Fruit fly (Drosophila melanogaster): ENCODE data around the gene PIG-Q.

The PIG-Q gene

dm6 chrX:16403811-16404420 is 45.0 kb downstream of the PIG-Q start:
- TF ChIP-seq CG9948 (tag; optimal IDR thresholded peaks at IDR 0.05) (peak; percentile 47), Ets98B (GFP tag; IDR thresholded peaks at IDR 0.05) (peak; percentile 88), Pif1B (GFP tag; optimal IDR thresholded peaks at IDR 0.05) (no peak), Snoo (tag; optimal IDR thresholded peaks at IDR 0.05) (no peak), CG10348 (GFP tag; IDR thresholded peaks at IDR 0.05) (peak; percentile 42; the same call in 1 of the 2 replicates), fd96Ca (GFP tag; IDR thresholded peaks at IDR 0.05) (peak; percentile 44; the same call in 1 of the 3 replicates), CG12605 (GFP tag; IDR thresholded peaks at IDR 0.05) (peak; percentile 82), EcR (GFP tag; optimal IDR thresholded peaks at IDR 0.05) (no peak), CG8301 (tag; optimal IDR thresholded peaks at IDR 0.05) (no peak), CG4496 (GFP tag; IDR thresholded peaks at IDR 0.05) (peak; percentile 88), D1 (tag; optimal IDR thresholded peaks at IDR 0.05) (no peak), CG15710 (tag; optimal IDR thresholded peaks at IDR 0.05) (no peak), Pif1A (GFP tag; optimal IDR thresholded peaks at IDR 0.05) (no peak), CG34367 (tag; optimal IDR thresholded peaks at IDR 0.05) (peak; percentile 41), rn (GFP tag; IDR thresholded peaks at IDR 0.05) (0 out of 2 replicates have a peak, but pooled peaks have one; percentile 13), gl (tag; optimal IDR thresholded peaks at IDR 0.05) (no peak), CG8159 (tag; optimal IDR thresholded peaks at IDR 0.05) (peak; percentile 65), CG17806 (tag; optimal IDR thresholded peaks at IDR 0.05) (peak; percentile 51), CG14655 (GFP tag; optimal IDR thresholded peaks at IDR 0.05) (no peak), CG32121 (GFP tag; IDR thresholded peaks at IDR 0.05) (peak; percentile 85), CG13204 (GFP tag; optimal IDR thresholded peaks at IDR 0.05) (no peak)

- no peak for TF ChIP-seq CG32121 (GFP tag; IDR thresholded peaks at IDR 0.05)
- TF ChIP-seq CG10348 (GFP tag; IDR thresholded peaks at IDR 0.05), result no peak
- no peak for TF ChIP-seq CG15710 (tag; optimal IDR thresholded peaks at IDR 0.05)
- TF ChIP-seq CG9948 (tag; optimal IDR thresholded peaks at IDR 0.05), result no peak
- TF ChIP-seq fd96Ca (GFP tag; IDR thresholded peaks at IDR 0.05), result no peak
- no peak for TF ChIP-seq D1 (tag; optimal IDR thresholded peaks at IDR 0.05)
- TF ChIP-seq Ets98B (GFP tag; IDR thresholded peaks at IDR 0.05), result no peak
- no peak for TF ChIP-seq rn (GFP tag; IDR thresholded peaks at IDR 0.05)
- no peak for TF ChIP-seq CG13204 (GFP tag; optimal IDR thresholded peaks at IDR 0.05)
Observed at dm6 chrX:16404803-16405202, 45.9 kb downstream of the PIG-Q start, which contains the start of gene CG9981. Gene CG9981, minus strand, starts transcription at chrX:16405122.

- TF ChIP-seq CG34367 (tag; optimal IDR thresholded peaks at IDR 0.05) (no peak), CG14655 (GFP tag; optimal IDR thresholded peaks at IDR 0.05) (no peak), gl (tag; optimal IDR thresholded peaks at IDR 0.05) (no peak)
Observed at dm6 chrX:16405209-16405608, 46.3 kb downstream of the PIG-Q start, which contains the start of gene CG4301. Gene CG4301, plus strand, starts transcription at chrX:16405509.

- TF ChIP-seq gl (tag; optimal IDR thresholded peaks at IDR 0.05) (no peak), Snoo (tag; optimal IDR thresholded peaks at IDR 0.05) (no peak), CG17806 (tag; optimal IDR thresholded peaks at IDR 0.05) (no peak), CG14655 (GFP tag; optimal IDR thresholded peaks at IDR 0.05) (no peak), CG34367 (tag; optimal IDR thresholded peaks at IDR 0.05) (no peak), CG9948 (tag; optimal IDR thresholded peaks at IDR 0.05) (no peak), rn (GFP tag; IDR thresholded peaks at IDR 0.05) (no peak), CG32121 (GFP tag; IDR thresholded peaks at IDR 0.05) (no peak), CG8159 (tag; optimal IDR thresholded peaks at IDR 0.05) (no peak), EcR (GFP tag; optimal IDR thresholded peaks at IDR 0.05) (no peak), Pif1B (GFP tag; optimal IDR thresholded peaks at IDR 0.05) (no peak)
Observed at dm6 chrX:16406083-16406482, 47.1 kb downstream of the PIG-Q start.

Measured in whole organism, pupa.